Fruit fly (Drosophila melanogaster) S2 (cell line): Measurements from ENCODE around the gene Eig71Eg.

Experiments
- CG8478 ChIP-seq: fragments of >200 bp; optimal IDR thresholded peaks from 2 replicates; lab custom pipeline; 2018
- CTCF ChIP-seq, 2 experiments: fragments of >200 bp; optimal IDR thresholded peaks; 2 replicates each; lab custom pipeline; 2018

Gene Eig71Eg

dm6 chr3L:15637618-15638017 is 19.8 kb upstream of the Eig71Eg start:
- no peak for TF ChIP-seq CG8478 (lab: Kevin White, UChicago)
- TF ChIP-seq CTCF (optimal IDR thresholded peaks at IDR 0.05; lab: Kevin White, UChicago): no peak

- TF ChIP-seq CTCF (optimal IDR thresholded peaks at IDR 0.05; lab: Kevin White, UChicago) (no peak), CG8478 (lab: Kevin White, UChicago) (no peak)
These were observed 18.9 kb upstream of the Eig71Eg start for dm6 chr3L:15638524-15638923.

- TF ChIP-seq CG8478 (lab: Kevin White, UChicago): no peak
- TF ChIP-seq CTCF (optimal IDR thresholded peaks at IDR 0.05; lab: Kevin White, UChicago): no peak
These were observed 17.4 kb upstream of the Eig71Eg start for dm6 chr3L:15639978-15640377.

- TF ChIP-seq CTCF (optimal IDR thresholded peaks at IDR 0.05; lab: Kevin White, UChicago): no peak
- TF ChIP-seq CG8478 (lab: Kevin White, UChicago): no peak
These were observed 15.8 kb upstream of the Eig71Eg start for dm6 chr3L:15641590-15642019.

- TF ChIP-seq CG8478 (lab: Kevin White, UChicago) (no peak), CTCF (optimal IDR thresholded peaks at IDR 0.05; lab: Kevin White, UChicago) (no peak)
These were observed 11.2 kb upstream of the Eig71Eg start for dm6 chr3L:15646182-15646581.

- no peak for TF ChIP-seq CG8478 (lab: Kevin White, UChicago)
- no peak for TF ChIP-seq CTCF (optimal IDR thresholded peaks at IDR 0.05; lab: Kevin White, UChicago)
These were observed 9.5 kb upstream of the Eig71Eg start, which contains the start of the genes comm3 and CG43083 for dm6 chr3L:15647712-15648621. TSS of gene comm3 (minus strand) at chr3L:15647762. TSS of gene CG43083 (plus strand) at chr3L:15648571.

dm6 chr3L:15649561-15649960 is 7.9 kb upstream of the Eig71Eg start, which contains the start of the genes Eig71Ea and Eig71Eb:
TSS of gene Eig71Ea (minus strand) at chr3L:15649661.
TSS of gene Eig71Eb (plus strand) at chr3L:15649936.
- no peak for TF ChIP-seq CG8478 (lab: Kevin White, UChicago)
- TF ChIP-seq CTCF (optimal IDR thresholded peaks at IDR 0.05; lab: Kevin White, UChicago): no peak

dm6 chr3L:15650552-15650951 is 6.9 kb upstream of the Eig71Eg start, which contains the start of gene CG43084:
TSS of gene CG43084 (plus strand) at chr3L:15650852.
- TF ChIP-seq CG8478 (lab: Kevin White, UChicago) (no peak), CTCF (optimal IDR thresholded peaks at IDR 0.05; lab: Kevin White, UChicago) (no peak)

dm6 chr3L:15652154-15652553 is 5.3 kb upstream of the Eig71Eg start, which contains the start of the genes Eig71Ec and Eig71Ed:
TSS of gene Eig71Ec (minus strand) at chr3L:15652254.
TSS of gene Eig71Ed (plus strand) at chr3L:15652537.
- TF ChIP-seq CG8478 (lab: Kevin White, UChicago) (no peak), CTCF (optimal IDR thresholded peaks at IDR 0.05; lab: Kevin White, UChicago) (no peak)

dm6 chr3L:15655910-15656309 is 1.5 kb upstream of the Eig71Eg start, which contains the start of gene Eig71Ee:
TSS of gene Eig71Ee (minus strand) at chr3L:15656010.
- TF ChIP-seq CG8478 (lab: Kevin White, UChicago) (no peak), CTCF (optimal IDR thresholded peaks at IDR 0.05; lab: Kevin White, UChicago) (no peak)

dm6 chr3L:15659341-15659740 is 1.9 kb downstream of the Eig71Eg start, which contains the start of the genes Eig71Eh and Eig71Ei:
TSS of gene Eig71Eh (minus strand) at chr3L:15659441.
TSS of gene Eig71Ei (plus strand) at chr3L:15659707.
- TF ChIP-seq CTCF (optimal IDR thresholded peaks at IDR 0.05; lab: Kevin White, UChicago) (no peak), CG8478 (lab: Kevin White, UChicago) (no peak)

dm6 chr3L:15660915-15661314 is 3.5 kb downstream of the Eig71Eg start, which contains the start of the genes Eig71Ej and Eig71Ek:
TSS of gene Eig71Ej (minus strand) at chr3L:15661015.
TSS of gene Eig71Ek (plus strand) at chr3L:15661248.
- TF ChIP-seq CG8478 (lab: Kevin White, UChicago) (no peak), CTCF (optimal IDR thresholded peaks at IDR 0.05; lab: Kevin White, UChicago) (no peak)

dm6 chr3L:15661567-15661966 is 4.1 kb downstream of the Eig71Eg start, which contains the start of gene CG43082:
TSS of gene CG43082 (plus strand) at chr3L:15661867.
- TF ChIP-seq CG8478 (lab: Kevin White, UChicago) (no peak), CTCF (optimal IDR thresholded peaks at IDR 0.05; lab: Kevin White, UChicago) (no peak)

dm6 chr3L:15662510-15662909 is 5.1 kb downstream of the Eig71Eg start:
- TF ChIP-seq CG8478 (lab: Kevin White, UChicago): no peak
- TF ChIP-seq CTCF (optimal IDR thresholded peaks at IDR 0.05; lab: Kevin White, UChicago): no peak
